Worm (Caenorhabditis elegans) whole organism, L1 larva: ENCODE data around the gene dyf-2.

Source experiments
- C16A3.4 ChIP-seq: fragments of 150-350 bp; optimal IDR thresholded peaks from 2 replicates; lab custom pipeline; 2014; ENCODE audit warnings: missing biosample characterization, missing genetic modification characterization
- C34B4.2 ChIP-seq: sonication (generic microtip); optimal IDR thresholded peaks from 2 replicates; lab custom pipeline; 2017; ENCODE audit warnings: mild to moderate bottlenecking, missing genetic modification characterization, missing compliant biosample characterization
- Y116A8C.19 ChIP-seq: sonication (generic microtip); optimal IDR thresholded peaks from 2 replicates; lab custom pipeline; 2016; ENCODE audit warnings: missing compliant biosample characterization, missing genetic modification characterization, borderline replicate concordance
- ama-1 ChIP-seq: fragments of 150-350 bp; optimal IDR thresholded peaks from 2 replicates; lab custom pipeline; 2014
- blmp-1 ChIP-seq: fragments of 150-350 bp; optimal IDR thresholded peaks from 2 replicates; lab custom pipeline; 2014; ENCODE audit warnings: missing biosample characterization, missing genetic modification characterization
- ceh-63 ChIP-seq: fragments of 200-800 bp; sonication (Bioruptor generic); optimal IDR thresholded peaks from 2 replicates; lab custom pipeline; 2018; ENCODE audit warnings: mild to moderate bottlenecking, missing genetic modification characterization, missing compliant biosample characterization
- ceh-8 ChIP-seq: fragments of 200-800 bp; sonication (Bioruptor generic); optimal IDR thresholded peaks from 2 replicates; lab custom pipeline; 2018; ENCODE audit warnings: mild to moderate bottlenecking, missing genetic modification characterization, moderate library complexity, missing compliant biosample characterization
- ceh-88 ChIP-seq: fragments of 200-800 bp; sonication (Bioruptor generic); IDR thresholded peaks from 2 replicates; pipeline ENCODE4 v1.3.6; 2022; ENCODE audit warnings: missing genetic modification characterization, missing compliant biosample characterization
- ceh-90 ChIP-seq: sonication (generic microtip); optimal IDR thresholded peaks from 2 replicates; lab custom pipeline; 2016; ENCODE audit warnings: missing genetic modification characterization, missing compliant biosample characterization
- dpl-1 ChIP-seq, 3 experiments: fragments of 150-350 bp in 2 of 3; sonication (generic microtip) in 1 of 3; optimal IDR thresholded peaks; 2 replicates each; lab custom pipeline; 2014 to 2017; ENCODE audit warnings: missing biosample characterization in 3 of 3, missing genetic modification characterization in 3 of 3, missing genetic modification reagents in 3 of 3
- efl-1 ChIP-seq, 4 experiments: fragments of 150-350 bp; optimal IDR thresholded peaks in 3 of 4; peaks in 1 of 4; 1 replicate in 1 of 4; 2 replicates in 3 of 4; lab custom pipeline; 2014; ENCODE audit warnings: missing biosample characterization in 2 of 4, missing genetic modification characterization in 2 of 4, missing genetic modification reagents in 2 of 4
- efl-3 ChIP-seq: fragments of 200-800 bp; sonication (Bioruptor generic); optimal IDR thresholded peaks from 2 replicates; lab custom pipeline; 2018; ENCODE audit warnings: mild to moderate bottlenecking, missing genetic modification characterization, missing compliant biosample characterization
- elt-2 ChIP-seq: sonication (generic microtip); optimal IDR thresholded peaks from 2 replicates; lab custom pipeline; 2016; ENCODE audit warnings: missing genetic modification characterization, mild to moderate bottlenecking, inconsistent platforms, missing compliant biosample characterization, missing genetic modification reagents
- fkh-10 ChIP-seq: sonication (generic microtip); optimal IDR thresholded peaks from 2 replicates; lab custom pipeline; 2017; ENCODE audit warnings: missing biosample characterization, missing genetic modification reagents, missing genetic modification characterization
- fos-1 ChIP-seq: fragments of 150-350 bp; optimal IDR thresholded peaks from 2 replicates; lab custom pipeline; 2014; ENCODE audit warnings: missing biosample characterization, missing genetic modification characterization
- grh-1 ChIP-seq: fragments of 200-800 bp; sonication (Bioruptor generic); IDR thresholded peaks from 2 replicates; pipeline ENCODE4 v1.3.6; 2022; ENCODE audit warnings: missing genetic modification reagents, missing genetic modification characterization, missing compliant biosample characterization
- hlh-17 ChIP-seq: fragments of 200-800 bp; sonication (Bioruptor generic); optimal IDR thresholded peaks from 2 replicates; lab custom pipeline; 2018; ENCODE audit warnings: missing genetic modification characterization, mild to moderate bottlenecking, missing compliant biosample characterization, moderate library complexity, borderline replicate concordance
- hlh-4 ChIP-seq: sonication (generic microtip); optimal IDR thresholded peaks from 2 replicates; lab custom pipeline; 2016; ENCODE audit warnings: mild to moderate bottlenecking, missing genetic modification characterization, missing compliant biosample characterization
- hpl-2 ChIP-seq: fragments of 150-350 bp; optimal IDR thresholded peaks from 2 replicates; lab custom pipeline; 2014; ENCODE audit warnings: missing biosample characterization, missing genetic modification reagents, missing genetic modification characterization
- isw-1 ChIP-seq: fragments of 200-800 bp; sonication (Bioruptor generic); IDR thresholded peaks from 2 replicates; pipeline ENCODE4 v1.3.6; 2022; ENCODE audit warnings: missing genetic modification characterization, missing compliant biosample characterization
- lin-13 ChIP-seq: fragments of 150-350 bp; optimal IDR thresholded peaks from 2 replicates; lab custom pipeline; 2014; ENCODE audit warnings: missing biosample characterization, missing genetic modification reagents, missing genetic modification characterization
- lin-14 ChIP-seq: fragments of 200-800 bp; sonication (Bioruptor generic); optimal IDR thresholded peaks from 2 replicates; lab custom pipeline; 2018; ENCODE audit warnings: mild to moderate bottlenecking, missing genetic modification characterization, moderate library complexity, missing compliant biosample characterization
- lin-15B ChIP-seq: fragments of 150-350 bp; sonication (generic microtip); optimal IDR thresholded peaks from 3 replicates; lab custom pipeline; 2014; ENCODE audit warnings: missing biosample characterization, missing genetic modification characterization
- lin-35 ChIP-seq, 2 experiments: fragments of 150-350 bp; optimal IDR thresholded peaks; 2 replicates each; lab custom pipeline; 2014; ENCODE audit warnings: missing biosample characterization in 2 of 2, missing genetic modification characterization in 2 of 2, missing genetic modification reagents in 2 of 2
- lir-3 ChIP-seq: sonication (generic microtip); optimal IDR thresholded peaks from 2 replicates; lab custom pipeline; 2016; ENCODE audit warnings: mild to moderate bottlenecking, missing genetic modification characterization, moderate library complexity, missing compliant biosample characterization; ENCODE audit not compliant: poor library complexity
- lsy-2 ChIP-seq, 2 experiments: fragments of 150-350 bp; optimal IDR thresholded peaks; 2 replicates each; lab custom pipeline; 2014; ENCODE audit warnings: missing biosample characterization in 2 of 2, missing genetic modification characterization in 2 of 2
- mef-2 ChIP-seq: fragments of 150-350 bp; optimal IDR thresholded peaks from 2 replicates; lab custom pipeline; 2014; ENCODE audit warnings: missing biosample characterization, missing genetic modification characterization
- mep-1 ChIP-seq: fragments of 150-350 bp; optimal IDR thresholded peaks from 2 replicates; lab custom pipeline; 2014; ENCODE audit warnings: missing biosample characterization, missing genetic modification characterization
- nhr-11 ChIP-seq: fragments of 150-350 bp; optimal IDR thresholded peaks from 2 replicates; lab custom pipeline; 2014; ENCODE audit warnings: missing biosample characterization, missing genetic modification characterization
- nhr-19 ChIP-seq: fragments of 200-800 bp; sonication (Bioruptor generic); conservative IDR thresholded peaks from 2 replicates; pipeline ENCODE4 v1.3.6; 2022; ENCODE audit warnings: missing genetic modification characterization, missing compliant biosample characterization
- nhr-237 ChIP-seq: fragments of 150-350 bp; optimal IDR thresholded peaks from 2 replicates; lab custom pipeline; 2014; ENCODE audit warnings: missing biosample characterization, missing genetic modification characterization
- nhr-76 ChIP-seq: sonication (generic microtip); optimal IDR thresholded peaks from 2 replicates; lab custom pipeline; 2017; ENCODE audit warnings: missing biosample characterization, missing genetic modification characterization
- nhr-77 ChIP-seq: fragments of 150-350 bp; optimal IDR thresholded peaks from 2 replicates; lab custom pipeline; 2014; ENCODE audit warnings: missing biosample characterization, missing genetic modification characterization
- nhr-85 ChIP-seq: sonication (generic microtip); peaks from one replicate; lab custom pipeline; 2016; ENCODE audit warnings: missing genetic modification characterization, inconsistent platforms, missing compliant biosample characterization
- nhr-90 ChIP-seq: sonication (generic microtip); optimal IDR thresholded peaks from 2 replicates; lab custom pipeline; 2016; ENCODE audit warnings: mild to moderate bottlenecking, missing genetic modification characterization, missing compliant biosample characterization; ENCODE audit not compliant: poor library complexity
- rnt-1 ChIP-seq: sonication (generic microtip); optimal IDR thresholded peaks from 2 replicates; lab custom pipeline; 2016; ENCODE audit warnings: mild to moderate bottlenecking, missing genetic modification characterization, moderate library complexity, missing compliant biosample characterization
- skn-1 ChIP-seq: fragments of 150-350 bp; optimal IDR thresholded peaks from 2 replicates; lab custom pipeline; 2014; ENCODE audit warnings: missing biosample characterization, missing genetic modification characterization
- snu-23 ChIP-seq: sonication (generic microtip); optimal IDR thresholded peaks from 2 replicates; lab custom pipeline; 2016; ENCODE audit warnings: missing genetic modification characterization, missing compliant biosample characterization
- sox-4 ChIP-seq: sonication (generic microtip); optimal IDR thresholded peaks from 2 replicates; lab custom pipeline; 2016; ENCODE audit warnings: missing genetic modification characterization, missing compliant biosample characterization
- sptf-1 ChIP-seq: fragments of 150-350 bp; optimal IDR thresholded peaks from 2 replicates; lab custom pipeline; 2014; ENCODE audit warnings: missing biosample characterization, missing genetic modification characterization
- sup-37 ChIP-seq: fragments of 200-800 bp; sonication (Bioruptor generic); optimal IDR thresholded peaks from 2 replicates; lab custom pipeline; 2018; ENCODE audit warnings: mild to moderate bottlenecking, missing genetic modification characterization, missing compliant biosample characterization
- tbx-2 ChIP-seq: sonication (generic microtip); optimal IDR thresholded peaks from 2 replicates; lab custom pipeline; 2016; ENCODE audit warnings: missing genetic modification characterization, missing compliant biosample characterization
- unc-130 ChIP-seq: fragments of 150-350 bp; optimal IDR thresholded peaks from 2 replicates; lab custom pipeline; 2017; ENCODE audit warnings: missing biosample characterization, missing genetic modification characterization, inconsistent platforms
- unc-30 ChIP-seq: sonication (generic microtip); optimal IDR thresholded peaks from 2 replicates; lab custom pipeline; 2017; ENCODE audit warnings: missing biosample characterization, missing genetic modification characterization
- unc-62 ChIP-seq: fragments of 150-350 bp; optimal IDR thresholded peaks from 2 replicates; lab custom pipeline; 2014; ENCODE audit warnings: missing biosample characterization, missing genetic modification reagents, missing genetic modification characterization
- unc-86 ChIP-seq: sonication (generic microtip); optimal IDR thresholded peaks from 2 replicates; lab custom pipeline; 2016; ENCODE audit warnings: missing genetic modification characterization, missing compliant biosample characterization
- unc-98 ChIP-seq: fragments of 200-800 bp; sonication (Bioruptor generic); IDR thresholded peaks from 2 replicates; pipeline ENCODE4 v1.3.6; 2022; ENCODE audit warnings: missing genetic modification characterization, missing compliant biosample characterization
- vab-15 ChIP-seq: sonication (generic microtip); optimal IDR thresholded peaks from 2 replicates; lab custom pipeline; 2017; ENCODE audit warnings: missing genotype, mild to moderate bottlenecking, missing genetic modification characterization, missing compliant biosample characterization
- xbp-1 ChIP-seq: sonication (generic microtip); optimal IDR thresholded peaks from 2 replicates; lab custom pipeline; 2016; ENCODE audit warnings: missing genetic modification characterization, missing compliant biosample characterization
- zag-1 ChIP-seq: fragments of 150-350 bp; optimal IDR thresholded peaks from 2 replicates; lab custom pipeline; 2014; ENCODE audit warnings: missing biosample characterization, missing genetic modification characterization
- zip-4 ChIP-seq: fragments of 200-800 bp; sonication (Bioruptor generic); optimal IDR thresholded peaks from 2 replicates; lab custom pipeline; 2018; ENCODE audit warnings: mild to moderate bottlenecking, missing genetic modification characterization, moderate library complexity, missing compliant biosample characterization
- ztf-11 ChIP-seq, 2 experiments: sonication (generic microtip); optimal IDR thresholded peaks; 2 replicates each; lab custom pipeline; 2016 to 2017; ENCODE audit warnings: missing genetic modification characterization in 2 of 2, missing biosample characterization in 1 of 2, missing compliant biosample characterization in 1 of 2
- ztf-4 ChIP-seq: fragments of 150-350 bp; optimal IDR thresholded peaks from 2 replicates; lab custom pipeline; 2014; ENCODE audit warnings: missing biosample characterization, missing genetic modification characterization

Gene dyf-2

DNA sequence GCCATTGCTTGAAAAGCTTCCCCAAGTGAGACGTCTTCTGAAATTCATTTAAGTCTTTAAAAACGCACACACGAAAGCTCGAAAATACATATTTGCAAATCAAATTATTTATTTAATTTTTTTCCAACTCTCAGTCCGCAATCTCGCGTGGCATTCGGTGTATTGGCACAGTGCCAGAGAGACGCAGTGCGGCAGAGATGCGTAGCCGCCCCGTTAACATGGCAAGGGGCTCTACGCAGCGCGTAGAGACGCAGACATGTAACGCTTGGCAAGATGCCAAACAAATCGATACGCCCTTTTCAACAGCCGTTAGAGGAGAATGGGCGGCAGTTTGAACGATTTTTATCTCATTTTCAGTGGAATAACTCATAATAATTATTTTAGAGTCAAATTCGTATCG, 42.7 kb downstream of the dyf-2 start, which contains the start of the genes drr-2 and set-16:
drr-2 (minus strand) TSS at position 37 of the 400 bp plus-strand sequence.
set-16 (plus strand) TSS at position 383 of the 400 bp plus-strand sequence.
- TF ChIP-seq hlh-17 (GFP tag; lab: Kevin White, UChicago), result no peak
- TF ChIP-seq nhr-19 (GFP tag; lab: Robert Waterston, UW), result peak; percentile 99
- peak; percentile 98 for TF ChIP-seq unc-130 (tag; lab: Kevin White, UChicago)
- TF ChIP-seq blmp-1, result no peak
- peak; percentile 90 for TF ChIP-seq C34B4.2 (tag; lab: Kevin White, UChicago)
- TF ChIP-seq skn-1 (tag; lab: Kevin White, UChicago), result peak; percentile 94
- TF ChIP-seq hlh-4 (tag; lab: Kevin White, UChicago), result peak; percentile 53
- TF ChIP-seq zag-1 (tag; lab: Kevin White, UChicago), result peak; percentile 85
- peak; percentile 94 to 97 for TF ChIP-seq lin-35 (GFP tag; optimal IDR thresholded peaks at IDR 0.05; lab: Kevin White, UChicago)
- TF ChIP-seq xbp-1 (tag; lab: Kevin White, UChicago), result peak; percentile 98
- peak; percentile 99 for TF ChIP-seq tbx-2 (tag; lab: Kevin White, UChicago)
- TF ChIP-seq mep-1, result peak; percentile 99
- TF ChIP-seq unc-86, result peak; percentile 99
- peak; percentile 94 for TF ChIP-seq zip-4 (GFP tag; lab: Kevin White, UChicago)
- peak; percentile 96 for TF ChIP-seq sup-37 (GFP tag; lab: Kevin White, UChicago)
- peak; percentile 92 for TF ChIP-seq lir-3 (tag; lab: Kevin White, UChicago)
- TF ChIP-seq sptf-1 (tag; lab: Kevin White, UChicago), result no peak
- peak; percentile 55 for TF ChIP-seq unc-30 (tag; lab: Kevin White, UChicago)
- TF ChIP-seq nhr-90, result peak; percentile 99
- TF ChIP-seq elt-2 (tag; lab: Kevin White, UChicago), result peak; percentile 98
- TF ChIP-seq unc-98 (GFP tag; lab: Robert Waterston, UW), result peak; percentile 95
- TF ChIP-seq nhr-11 (tag; lab: Kevin White, UChicago), result peak; percentile 97
- no peak for TF ChIP-seq unc-62 (GFP tag; lab: Kevin White, UChicago)
- peak; percentile 98 for TF ChIP-seq C16A3.4 (tag; lab: Kevin White, UChicago)
- peak; percentile 98 for TF ChIP-seq rnt-1 (tag; lab: Kevin White, UChicago)
- peak; percentile 99 for TF ChIP-seq lin-14 (GFP tag; lab: Kevin White, UChicago)
- TF ChIP-seq mef-2 (tag; lab: Kevin White, UChicago), result peak; percentile 85
- peak; percentile 91 to 92 (median 91) for TF ChIP-seq dpl-1 (GFP tag; optimal IDR thresholded peaks at IDR 0.05; lab: Kevin White, UChicago)
- peak; percentile 98 for TF ChIP-seq ztf-4 (tag; lab: Kevin White, UChicago)
- peak; percentile 99 for TF ChIP-seq lin-13 (GFP tag; lab: Kevin White, UChicago)
- TF ChIP-seq ceh-8, result peak; percentile 96
- peak; percentile 95 for TF ChIP-seq ceh-88 (GFP tag; lab: Robert Waterston, UW)
- peak; percentile 86 for TF ChIP-seq efl-3
- peak; percentile 95 to 96 for TF ChIP-seq efl-1 (optimal IDR thresholded peaks at IDR 0.05; lab: Kevin White, UChicago)
- peak; percentile 89 to 99 for TF ChIP-seq efl-1 (GFP tag; optimal IDR thresholded peaks at IDR 0.05 in 1 of 2; lab: Kevin White, UChicago)
- TF ChIP-seq snu-23 (GFP tag; lab: Kevin White, UChicago), result peak; percentile 99
- peak; percentile 97 for TF ChIP-seq lin-15B (tag; lab: Kevin White, UChicago)
- peak; percentile 56 for TF ChIP-seq ceh-63
- peak; percentile 96 for TF ChIP-seq nhr-237
- TF ChIP-seq Y116A8C.19, result peak; percentile 51
- TF ChIP-seq hpl-2 (GFP tag; lab: Kevin White, UChicago), result peak; percentile 95
- peak in 1 of 2 experiments; percentile 94 for TF ChIP-seq ztf-11 (tag; optimal IDR thresholded peaks at IDR 0.05; lab: Kevin White, UChicago)
- TF ChIP-seq fkh-10, result peak; percentile 97
- TF ChIP-seq lsy-2 (tag; optimal IDR thresholded peaks at IDR 0.05; lab: Kevin White, UChicago), result peak; percentile 97
- peak; percentile 94 for TF ChIP-seq fos-1 (tag; lab: Kevin White, UChicago)
- peak; percentile 94 for TF ChIP-seq sox-4 (tag; lab: Kevin White, UChicago)
- peak; percentile 45 for TF ChIP-seq ceh-90 (tag; lab: Kevin White, UChicago)
- peak; percentile 48 for TF ChIP-seq ama-1
- TF ChIP-seq nhr-77, result peak; percentile 98
- peak; percentile 100 for TF ChIP-seq nhr-85 (tag; lab: Kevin White, UChicago)
- peak; percentile 98 for TF ChIP-seq grh-1 (GFP tag; lab: Robert Waterston, UW)
- peak; percentile 76 for TF ChIP-seq nhr-76 (tag; lab: Kevin White, UChicago)
- TF ChIP-seq isw-1, result peak; percentile 99
- TF ChIP-seq vab-15 (tag; lab: Kevin White, UChicago), result peak; percentile 68
